Fruit fly (Drosophila melanogaster) whole organism, embryonic: ENCODE results near the gene CG7650.

Experiments used
- Bdp1 ChIP-seq: fragments of 200-800 bp; sonication (Bioruptor generic); optimal IDR thresholded peaks from 3 replicates; lab custom pipeline; 2016; ENCODE audit warnings: missing biosample characterization, missing genetic modification characterization
- BtbVII ChIP-seq: fragments of 200-800 bp; sonication (Bioruptor generic); optimal IDR thresholded peaks from 3 replicates; lab custom pipeline; 2017; ENCODE audit warnings: missing biosample characterization, mild to moderate bottlenecking, missing genetic modification characterization
- C15 ChIP-seq: fragments of 200-800 bp; sonication (Bioruptor generic); IDR thresholded peaks from 3 replicates; pipeline ENCODE4 v1.3.6; 2022; ENCODE audit warnings: missing biosample characterization, missing genetic modification characterization
- CG1024 ChIP-seq: fragments of 200-800 bp; sonication (Bioruptor generic); IDR thresholded peaks from 2 replicates; pipeline ENCODE4 v1.3.6; 2022; ENCODE audit warnings: missing biosample characterization, missing genetic modification characterization
- CG11696 ChIP-seq: fragments of 200-800 bp; sonication (Bioruptor generic); IDR thresholded peaks from 2 replicates; pipeline ENCODE4 v1.3.6; 2022; ENCODE audit warnings: missing biosample characterization, missing genetic modification characterization
- CG13424 ChIP-seq: fragments of 200-800 bp; sonication (Bioruptor generic); optimal IDR thresholded peaks from 2 replicates; lab custom pipeline; 2019; ENCODE audit warnings: missing biosample characterization, mild to moderate bottlenecking, missing genetic modification characterization, moderate library complexity
- CG13624 ChIP-seq: fragments of 200-800 bp; sonication (Bioruptor generic); optimal IDR thresholded peaks from 2 replicates; lab custom pipeline; 2016; ENCODE audit warnings: missing biosample characterization, missing genetic modification characterization
- CG2678 ChIP-seq: fragments of 200-800 bp; sonication (Bioruptor generic); optimal IDR thresholded peaks from 3 replicates; lab custom pipeline; 2019; ENCODE audit warnings: missing biosample characterization, mild to moderate bottlenecking, missing genetic modification characterization, moderate library complexity
- CG2889 ChIP-seq: fragments of 200-800 bp; sonication (Bioruptor generic); IDR thresholded peaks from 3 replicates; pipeline ENCODE4 v1.3.6; 2022; ENCODE audit warnings: missing biosample characterization, missing genetic modification characterization
- CG30403 ChIP-seq: fragments of 200-800 bp; sonication (Bioruptor generic); optimal IDR thresholded peaks from 3 replicates; lab custom pipeline; 2016; ENCODE audit warnings: missing biosample characterization, missing genetic modification characterization
- CG31224 ChIP-seq: fragments of 200-800 bp; sonication (Bioruptor generic); IDR thresholded peaks from 2 replicates; pipeline ENCODE4 v1.3.6; 2022; ENCODE audit warnings: missing biosample characterization, missing genetic modification characterization
- CG31365 ChIP-seq: fragments of 200-800 bp; sonication (Bioruptor generic); optimal IDR thresholded peaks from 2 replicates; lab custom pipeline; 2018; ENCODE audit warnings: missing biosample characterization, mild to moderate bottlenecking, missing genetic modification characterization
- CG32767 ChIP-seq: fragments of 200-800 bp; sonication (Bioruptor generic); IDR thresholded peaks from 2 replicates; pipeline ENCODE4 v1.3.6; 2022; ENCODE audit warnings: missing biosample characterization, missing genetic modification characterization
- CG4730 ChIP-seq: fragments of 200-800 bp; sonication (Bioruptor generic); IDR thresholded peaks from 2 replicates; pipeline ENCODE4 v1.3.6; 2022; ENCODE audit warnings: missing biosample characterization, missing genetic modification characterization
- CG9609 ChIP-seq: fragments of 200-800 bp; sonication (Bioruptor generic); optimal IDR thresholded peaks from 3 replicates; lab custom pipeline; 2016; ENCODE audit warnings: missing biosample characterization, missing genetic modification characterization
- CG9876 ChIP-seq: fragments of 200-800 bp; sonication (Bioruptor generic); optimal IDR thresholded peaks from 2 replicates; lab custom pipeline; 2016; ENCODE audit warnings: missing biosample characterization, missing genetic modification characterization
- Dek ChIP-seq: fragments of 200-800 bp; sonication (Bioruptor generic); optimal IDR thresholded peaks from 3 replicates; lab custom pipeline; 2019; ENCODE audit warnings: missing biosample characterization, mild to moderate bottlenecking, missing genetic modification characterization, moderate library complexity
- Fer3 ChIP-seq: fragments of 200-800 bp; sonication (Bioruptor generic); optimal IDR thresholded peaks from 2 replicates; lab custom pipeline; 2018; ENCODE audit warnings: missing biosample characterization, mild to moderate bottlenecking, missing genetic modification characterization, moderate library complexity
- Hr3 ChIP-seq: fragments of 200-800 bp; sonication (Bioruptor generic); optimal IDR thresholded peaks from 3 replicates; lab custom pipeline; 2016; ENCODE audit warnings: missing biosample characterization, missing genetic modification characterization
- Hr39 ChIP-seq: fragments of >200 bp; optimal IDR thresholded peaks from 2 replicates; lab custom pipeline; 2017
- Mes4 ChIP-seq: fragments of 200-800 bp; sonication (Bioruptor generic); optimal IDR thresholded peaks from 2 replicates; lab custom pipeline; 2016; ENCODE audit warnings: missing biosample characterization, missing genetic modification characterization
- NC2β ChIP-seq: fragments of 200-800 bp; sonication (Bioruptor generic); optimal IDR thresholded peaks from 2 replicates; lab custom pipeline; 2016; ENCODE audit warnings: missing biosample characterization, missing genetic modification characterization
- Nf-YA ChIP-seq: fragments of 200-800 bp; sonication (Bioruptor generic); IDR thresholded peaks from 2 replicates; pipeline ENCODE4 v1.3.6; 2022; ENCODE audit warnings: missing biosample characterization, missing genetic modification characterization
- Oaz ChIP-seq: fragments of 200-800 bp; sonication (Bioruptor generic); IDR thresholded peaks from 2 replicates; pipeline ENCODE4 v1.3.6; 2022; ENCODE audit warnings: missing biosample characterization, missing genetic modification characterization
- Trl ChIP-seq, 3 experiments: fragments of >200 bp in 2 of 3; fragments of 200-800 bp in 1 of 3; sonication (Bioruptor generic) in 1 of 3; optimal IDR thresholded peaks; 2 replicates in 1 of 3; 3 replicates in 2 of 3; lab custom pipeline; 2016 to 2017; ENCODE audit warnings: missing biosample characterization in 1 of 3, missing genetic modification characterization in 1 of 3
- Vsx1 ChIP-seq: fragments of 200-800 bp; sonication (Bioruptor generic); optimal IDR thresholded peaks from 2 replicates; lab custom pipeline; 2017; ENCODE audit warnings: missing biosample characterization, mild to moderate bottlenecking, missing genetic modification characterization, missing genetic modification reagents
- al ChIP-seq: fragments of 200-800 bp; sonication (Bioruptor generic); IDR thresholded peaks from 2 replicates; pipeline ENCODE4 v1.3.6; 2022; ENCODE audit warnings: missing biosample characterization, missing genetic modification characterization
- ase ChIP-seq: fragments of 200-800 bp; sonication (Bioruptor generic); IDR thresholded peaks from 3 replicates; pipeline ENCODE4 v1.3.6; 2022; ENCODE audit warnings: missing biosample characterization, missing genetic modification characterization
- bowl ChIP-seq: fragments of 200-800 bp; sonication (Bioruptor generic); IDR thresholded peaks from 2 replicates; pipeline ENCODE4 v1.3.6; 2022; ENCODE audit warnings: missing biosample characterization, missing genetic modification characterization
- corto ChIP-seq: fragments of 200-800 bp; sonication (Bioruptor generic); optimal IDR thresholded peaks from 2 replicates; lab custom pipeline; 2016; ENCODE audit warnings: missing biosample characterization, mild to moderate bottlenecking, missing genetic modification characterization, moderate library complexity
- dm ChIP-seq: fragments of 200-800 bp; sonication (Bioruptor generic); optimal IDR thresholded peaks from 3 replicates; lab custom pipeline; 2016; ENCODE audit warnings: missing biosample characterization, missing genetic modification characterization
- esg ChIP-seq: fragments of 200-800 bp; sonication (Bioruptor generic); conservative IDR thresholded peaks from 2 replicates; pipeline ENCODE4 v1.3.6; 2022; ENCODE audit warnings: missing biosample characterization, missing genetic modification characterization
- ftz-f1 ChIP-seq: fragments of 200-800 bp; sonication (Bioruptor generic); optimal IDR thresholded peaks from 2 replicates; lab custom pipeline; 2016; ENCODE audit warnings: missing biosample characterization, missing genetic modification characterization
- fu2 ChIP-seq: fragments of 200-800 bp; sonication (Bioruptor generic); optimal IDR thresholded peaks from 2 replicates; lab custom pipeline; 2016; ENCODE audit warnings: missing biosample characterization, missing genetic modification characterization
- gsb-n ChIP-seq: fragments of 200-800 bp; sonication (Bioruptor generic); optimal IDR thresholded peaks from 3 replicates; lab custom pipeline; 2018; ENCODE audit warnings: missing biosample characterization, mild to moderate bottlenecking, missing genetic modification characterization
- hbn ChIP-seq: fragments of 200-800 bp; sonication (Bioruptor generic); IDR thresholded peaks from 2 replicates; pipeline ENCODE4 v1.3.6; 2022; ENCODE audit warnings: missing biosample characterization, missing genetic modification characterization; ENCODE audit not compliant: partially characterized antibody
- ind ChIP-seq: fragments of 200-800 bp; sonication (Bioruptor generic); optimal IDR thresholded peaks from 3 replicates; lab custom pipeline; 2016; ENCODE audit warnings: missing biosample characterization, missing genetic modification characterization
- jumu ChIP-seq: fragments of 200-800 bp; sonication (Bioruptor generic); optimal IDR thresholded peaks from 3 replicates; lab custom pipeline; 2016; ENCODE audit warnings: missing biosample characterization, missing genetic modification characterization
- kah ChIP-seq: fragments of 200-800 bp; sonication (Bioruptor generic); optimal IDR thresholded peaks from 2 replicates; lab custom pipeline; 2018; ENCODE audit warnings: missing biosample characterization, mild to moderate bottlenecking, missing genetic modification characterization
- lbe ChIP-seq: fragments of 200-800 bp; sonication (Bioruptor generic); optimal IDR thresholded peaks from 2 replicates; lab custom pipeline; 2016; ENCODE audit warnings: missing biosample characterization, mild to moderate bottlenecking, missing genetic modification characterization
- nau ChIP-seq: fragments of 200-800 bp; sonication (Bioruptor generic); optimal IDR thresholded peaks from 3 replicates; lab custom pipeline; 2017; ENCODE audit warnings: missing biosample characterization, mild to moderate bottlenecking, missing genetic modification characterization, missing genetic modification reagents
- nerfin-1 ChIP-seq: fragments of 200-800 bp; sonication (Bioruptor generic); optimal IDR thresholded peaks from 3 replicates; lab custom pipeline; 2019; ENCODE audit warnings: missing biosample characterization, mild to moderate bottlenecking, missing genetic modification characterization, moderate library complexity
- scrt ChIP-seq: fragments of 200-800 bp; sonication (Bioruptor generic); optimal IDR thresholded peaks from 2 replicates; lab custom pipeline; 2018; ENCODE audit warnings: missing biosample characterization, mild to moderate bottlenecking, missing genetic modification characterization, moderate library complexity
- slou ChIP-seq: fragments of 200-800 bp; sonication (Bioruptor generic); optimal IDR thresholded peaks from 3 replicates; lab custom pipeline; 2016; ENCODE audit warnings: missing biosample characterization, missing genetic modification characterization
- sna ChIP-seq: fragments of 200-800 bp; sonication (Bioruptor generic); IDR thresholded peaks from 2 replicates; pipeline ENCODE4 v1.3.6; 2022; ENCODE audit warnings: missing biosample characterization, missing genetic modification characterization; ENCODE audit not compliant: partially characterized antibody
- ssp ChIP-seq: fragments of 200-800 bp; sonication (Bioruptor generic); IDR thresholded peaks from 2 replicates; pipeline ENCODE4 v1.3.6; 2022; ENCODE audit warnings: missing biosample characterization, missing genetic modification characterization
- vnd ChIP-seq: fragments of 200-800 bp; sonication (Bioruptor generic); IDR thresholded peaks from 3 replicates; pipeline ENCODE4 v1.3.6; 2022; ENCODE audit warnings: missing biosample characterization, missing genetic modification characterization; ENCODE audit not compliant: partially characterized antibody
- z ChIP-seq: fragments of 200-800 bp; sonication (Bioruptor generic); IDR thresholded peaks from 3 replicates; pipeline ENCODE4 v1.3.6; 2022; ENCODE audit warnings: missing biosample characterization, missing genetic modification characterization
- zf30C ChIP-seq: fragments of 200-800 bp; sonication (Bioruptor generic); optimal IDR thresholded peaks from 3 replicates; lab custom pipeline; 2018; ENCODE audit warnings: missing biosample characterization, mild to moderate bottlenecking, missing genetic modification characterization

CG7650 gene

dm6 chr3L:15563058-15563850 is 46.9 kb downstream of the CG7650 start, which contains the start of the genes CG7739 and SCCRO (continued):
- TF ChIP-seq lbe (GFP tag; lab: Kevin White, UChicago), result no peak
- no peak for TF ChIP-seq scrt (GFP tag; lab: Kevin White, UChicago)
- TF ChIP-seq Hr39 (lab: Kevin White, UChicago), result no peak
- peak; percentile 56; the same call in 1 of the 2 replicates for TF ChIP-seq CG4730 (GFP tag; lab: Robert Waterston, UW)
- TF ChIP-seq gsb-n (tag; lab: Kevin White, UChicago), result peak; percentile 65
- TF ChIP-seq Dek (tag; lab: Kevin White, UChicago), result peak; percentile 78
- no peak for TF ChIP-seq kah (GFP tag; lab: Kevin White, UChicago)
- peak; percentile 77 for TF ChIP-seq Fer3 (tag; lab: Kevin White, UChicago)
- peak; percentile 14 for TF ChIP-seq fu2 (GFP tag; lab: Kevin White, UChicago)
- TF ChIP-seq jumu, result peak; percentile 32
- peak; percentile 59 for TF ChIP-seq CG31224 (GFP tag; lab: Robert Waterston, UW)
- peak; percentile 7; the same call in 1 of the 3 replicates for TF ChIP-seq vnd (GFP tag; lab: Robert Waterston, UW)
- TF ChIP-seq BtbVII (GFP tag; lab: Kevin White, UChicago), result no peak
- peak; percentile 74 for TF ChIP-seq CG2678
- TF ChIP-seq Trl (optimal IDR thresholded peaks at IDR 0.05; lab: Kevin White, UChicago), result no peak
- TF ChIP-seq Trl (GFP tag; optimal IDR thresholded peaks at IDR 0.05; lab: Kevin White, UChicago), result peak; percentile 31
- TF ChIP-seq CG30403 (GFP tag; lab: Kevin White, UChicago), result peak; percentile 71
- no peak for TF ChIP-seq CG31365 (tag; lab: Kevin White, UChicago)
- peak; percentile 48 for TF ChIP-seq Hr3 (GFP tag; lab: Kevin White, UChicago)
- TF ChIP-seq CG13624 (GFP tag; lab: Kevin White, UChicago), result peak; percentile 40
- peak; percentile 57 for TF ChIP-seq ind
- TF ChIP-seq Vsx1 (GFP tag; lab: Kevin White, UChicago), result no peak
- TF ChIP-seq dm (GFP tag; lab: Kevin White, UChicago), result peak; percentile 12
- TF ChIP-seq NC2β (GFP tag; lab: Kevin White, UChicago), result peak; percentile 32
- no peak for TF ChIP-seq Nf-YA (GFP tag; lab: Robert Waterston, UW)
- peak; percentile 66 for TF ChIP-seq CG13424 (tag; lab: Kevin White, UChicago)
- peak; percentile 83 for TF ChIP-seq ssp (GFP tag; lab: Robert Waterston, UW)
- peak; percentile 34; the same call in 1 of the 2 replicates for TF ChIP-seq hbn (GFP tag; lab: Robert Waterston, UW)
- peak; percentile 62; the same call in 1 of the 2 replicates for TF ChIP-seq CG1024
- TF ChIP-seq Bdp1 (GFP tag; lab: Kevin White, UChicago), result peak; percentile 35
- peak; percentile 20 for TF ChIP-seq CG9609 (GFP tag; lab: Kevin White, UChicago)
- no peak for TF ChIP-seq z (GFP tag; lab: Robert Waterston, UW)
- 0 out of 2 replicates have a peak, but pooled peaks have one; percentile 48 for TF ChIP-seq sna (GFP tag; lab: Robert Waterston, UW)
- peak; percentile 50; the same call in 1 of the 2 replicates for TF ChIP-seq al (GFP tag; lab: Robert Waterston, UW)
- TF ChIP-seq slou (GFP tag; lab: Kevin White, UChicago), result no peak
- TF ChIP-seq CG2889 (GFP tag; lab: Robert Waterston, UW), result peak; percentile 56; the same call in 1 of the 3 replicates
- TF ChIP-seq nerfin-1, result peak; percentile 5
- TF ChIP-seq CG32767 (GFP tag; lab: Robert Waterston, UW), result peak; percentile 43; the same call in 1 of the 2 replicates
- TF ChIP-seq Oaz, result 0 out of 2 replicates have a peak, but pooled peaks have one; percentile 45
- no peak for TF ChIP-seq CG9876
- no peak for TF ChIP-seq nau (GFP tag; lab: Kevin White, UChicago)
- peak; percentile 4 for TF ChIP-seq Mes4 (GFP tag; lab: Kevin White, UChicago)
- no peak for TF ChIP-seq ftz-f1 (GFP tag; lab: Kevin White, UChicago)
- peak; percentile 57; the same call in 1 of the 2 replicates for TF ChIP-seq CG11696
- peak; percentile 28; the same call in 1 of the 3 replicates for TF ChIP-seq ase
- TF ChIP-seq zf30C (GFP tag; lab: Kevin White, UChicago), result no peak
- TF ChIP-seq corto (GFP tag; lab: Kevin White, UChicago), result peak; percentile 36
- TF ChIP-seq bowl, result no peak
- no peak for TF ChIP-seq C15 (GFP tag; lab: Robert Waterston, UW)
- TF ChIP-seq esg, result peak; percentile 35; the same call in 1 of the 2 replicates
